Worm (Caenorhabditis elegans): ENCODE results near the gene fbxa-80.

DNA sequence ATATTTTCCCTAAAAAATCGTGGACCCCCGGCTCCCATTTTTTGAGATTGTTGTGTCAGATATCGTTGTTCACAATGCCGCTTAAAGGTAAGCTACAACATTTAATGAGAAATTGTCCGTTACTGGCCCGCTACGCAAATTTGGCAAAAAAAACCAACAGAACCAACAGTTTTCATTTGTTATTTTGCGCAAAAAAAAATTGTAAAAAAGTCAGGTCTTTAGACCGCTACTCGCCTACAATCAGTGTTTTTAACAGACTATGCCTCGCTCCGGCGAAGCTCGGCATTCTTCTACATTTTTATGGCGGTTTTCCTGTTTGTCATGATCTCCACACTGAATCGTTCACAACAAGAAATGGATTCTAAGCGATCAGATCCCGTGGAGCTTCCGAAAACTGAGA, 6.1 kb downstream of the fbxa-80 start, which contains the start of gene Y82E9BL.12:
- TF ChIP-seq madf-3 (GFP tag; IDR thresholded peaks at IDR 0.05) (no peak), lir-1 (GFP tag; conservative IDR thresholded peaks at IDR 0.05) (no peak), unc-62 (GFP tag; optimal IDR thresholded peaks at IDR 0.05) (no peak), let-607 (tag; optimal IDR thresholded peaks at IDR 0.05) (no peak), tbp1 (GFP tag; optimal IDR thresholded peaks at IDR 0.05) (no peak), ama-1 (optimal IDR thresholded peaks at IDR 0.05) (no peak), ama-1 (GFP tag; optimal IDR thresholded peaks at IDR 0.05) (no peak), F37B4.10 (GFP tag; IDR thresholded peaks at IDR 0.05) (no peak), lin-54 (GFP tag; optimal IDR thresholded peaks at IDR 0.05) (no peak), nhr-179 (tag; optimal IDR thresholded peaks at IDR 0.05) (no peak), nfya-1 (tag; optimal IDR thresholded peaks at IDR 0.05; ENCODE audit: borderline replicate concordance, insufficient read depth) (no peak), snpc-4 (GFP tag; optimal IDR thresholded peaks at IDR 0.05) (no peak), snpc-4 (tag; optimal IDR thresholded peaks at IDR 0.05) (no peak), ceh-27 (GFP tag; optimal IDR thresholded peaks at IDR 0.05) (no peak), ZK185.1 (tag; optimal IDR thresholded peaks at IDR 0.05; ENCODE audit: poor library complexity, severe bottlenecking) (no peak), attf-3 (GFP tag; conservative IDR thresholded peaks at IDR 0.05) (no peak)
